Worm (Caenorhabditis elegans) whole organism, late embryonic: Measurements from ENCODE around the gene syd-1.

ENCODE experiments used
- ceh-18 ChIP-seq: sonication (generic microtip); optimal IDR thresholded peaks from 2 replicates; lab custom pipeline; 2016; ENCODE audit warnings: missing genetic modification characterization, missing compliant biosample characterization
- ceh-19 ChIP-seq: fragments of 200-800 bp; sonication (Bioruptor generic); optimal IDR thresholded peaks from 2 replicates; lab custom pipeline; 2018; ENCODE audit warnings: mild to moderate bottlenecking, missing genetic modification characterization, missing compliant biosample characterization
- ceh-9 ChIP-seq: sonication (generic microtip); optimal IDR thresholded peaks from 2 replicates; lab custom pipeline; 2016; ENCODE audit warnings: mild to moderate bottlenecking, missing genetic modification characterization, inconsistent platforms, missing compliant biosample characterization
- dmd-4 ChIP-seq: sonication (generic microtip); optimal IDR thresholded peaks from 2 replicates; lab custom pipeline; 2016; ENCODE audit warnings: borderline replicate concordance, missing genetic modification characterization, missing compliant biosample characterization
- elt-2 ChIP-seq: sonication (generic microtip); optimal IDR thresholded peaks from 2 replicates; lab custom pipeline; 2016; ENCODE audit warnings: missing genetic modification reagents, missing genetic modification characterization, missing compliant biosample characterization
- gmeb-2 ChIP-seq: sonication (generic microtip); optimal IDR thresholded peaks from 2 replicates; lab custom pipeline; 2016; ENCODE audit warnings: missing genetic modification characterization, inconsistent platforms, missing compliant biosample characterization
- hlh-8 ChIP-seq: sonication (generic microtip); optimal IDR thresholded peaks from 2 replicates; lab custom pipeline; 2016; ENCODE audit warnings: missing genotype, missing genetic modification characterization, missing compliant biosample characterization
- nhr-11 ChIP-seq: fragments of 150-350 bp; optimal IDR thresholded peaks from 2 replicates; lab custom pipeline; 2014; ENCODE audit warnings: missing biosample characterization, missing genetic modification characterization
- pag-3 ChIP-seq: sonication (generic microtip); optimal IDR thresholded peaks from 2 replicates; lab custom pipeline; 2016; ENCODE audit warnings: missing compliant biosample characterization, missing genetic modification characterization, borderline replicate concordance
- pha-4 ChIP-seq: fragments of 150-350 bp; optimal IDR thresholded peaks from 2 replicates; lab custom pipeline; 2018; ENCODE audit warnings: missing biosample characterization, missing genetic modification reagents, missing genetic modification characterization
- rnt-1 ChIP-seq: sonication (generic microtip); optimal IDR thresholded peaks from 2 replicates; lab custom pipeline; 2016; ENCODE audit warnings: missing genetic modification characterization, missing compliant biosample characterization
- unc-55 ChIP-seq: sonication (generic microtip); optimal IDR thresholded peaks from 2 replicates; lab custom pipeline; 2017; ENCODE audit warnings: missing biosample characterization, missing genetic modification reagents, missing genetic modification characterization
- ztf-16 ChIP-seq: sonication (generic microtip); optimal IDR thresholded peaks from 2 replicates; lab custom pipeline; 2017; ENCODE audit warnings: missing genetic modification characterization, missing compliant biosample characterization

DNA sequence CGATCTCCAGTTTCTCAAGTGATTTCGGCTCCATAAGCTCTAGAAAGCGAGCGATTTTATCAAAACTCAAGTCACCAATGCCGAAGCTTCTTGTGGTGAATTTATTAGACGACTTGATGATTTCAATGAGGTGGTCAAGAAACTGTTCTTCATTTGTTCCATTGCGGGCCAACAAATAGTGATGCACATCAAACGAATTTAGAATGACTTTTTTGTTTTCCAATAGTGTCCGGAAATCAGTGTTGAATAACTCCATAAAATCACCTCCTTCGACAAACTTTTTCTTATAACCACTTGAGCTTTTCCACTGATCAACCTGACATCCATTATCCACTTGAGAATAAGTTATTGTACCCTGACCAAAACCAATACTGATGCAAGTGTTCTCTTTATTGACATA lies 47.4 kb downstream of the syd-1 start:
- TF ChIP-seq ztf-16 (no peak), gmeb-2 (no peak), ceh-9 (tag; lab: Kevin White, UChicago) (no peak), unc-55 (GFP tag; lab: Kevin White, UChicago) (no peak), rnt-1 (no peak), elt-2 (tag; lab: Kevin White, UChicago) (no peak), nhr-11 (tag; lab: Kevin White, UChicago) (no peak), pag-3 (tag; lab: Kevin White, UChicago) (no peak), ceh-18 (tag; lab: Kevin White, UChicago) (no peak), hlh-8 (tag; lab: Kevin White, UChicago) (no peak), pha-4 (no peak), dmd-4 (tag; lab: Kevin White, UChicago) (no peak), ceh-19 (GFP tag; lab: Kevin White, UChicago) (no peak)
